Fruit fly (Drosophila melanogaster) whole organism, embryonic: ENCODE data around the gene Scm.

Source experiments
- Bdp1 ChIP-seq: fragments of 200-800 bp; sonication (Bioruptor generic); optimal IDR thresholded peaks from 3 replicates; lab custom pipeline; 2016; ENCODE audit warnings: missing biosample characterization, missing genetic modification characterization
- CG10979 ChIP-seq: fragments of 200-800 bp; sonication (Bioruptor generic); optimal IDR thresholded peaks from 2 replicates; lab custom pipeline; 2018; ENCODE audit warnings: missing biosample characterization, mild to moderate bottlenecking, missing genetic modification characterization, moderate library complexity
- CG11456 ChIP-seq: fragments of 200-800 bp; sonication (Bioruptor generic); IDR thresholded peaks from 3 replicates; pipeline ENCODE4 v1.3.6; 2022; ENCODE audit warnings: missing biosample characterization, missing genetic modification characterization
- CG12219 ChIP-seq: fragments of 200-800 bp; sonication (Bioruptor generic); optimal IDR thresholded peaks from 3 replicates; lab custom pipeline; 2018; ENCODE audit warnings: missing biosample characterization, mild to moderate bottlenecking, missing genetic modification characterization
- CG13287 ChIP-seq: fragments of 200-800 bp; sonication (Bioruptor generic); IDR thresholded peaks from 2 replicates; pipeline ENCODE4 v1.3.6; 2022; ENCODE audit warnings: missing biosample characterization, missing genetic modification characterization; ENCODE audit not compliant: partially characterized antibody
- CG13775 ChIP-seq: fragments of 200-800 bp; sonication (Bioruptor generic); optimal IDR thresholded peaks from 3 replicates; lab custom pipeline; 2017; ENCODE audit warnings: missing biosample characterization, mild to moderate bottlenecking, missing genetic modification characterization
- CG14710 ChIP-seq: fragments of 200-800 bp; sonication (Bioruptor generic); optimal IDR thresholded peaks from 3 replicates; lab custom pipeline; 2019; ENCODE audit warnings: missing biosample characterization, mild to moderate bottlenecking, missing genetic modification characterization, moderate library complexity
- CG1529 ChIP-seq: fragments of 200-800 bp; sonication (Bioruptor generic); optimal IDR thresholded peaks from 3 replicates; lab custom pipeline; 2018; ENCODE audit warnings: missing biosample characterization, missing genetic modification characterization
- CG15696 ChIP-seq: fragments of 200-800 bp; sonication (Bioruptor generic); optimal IDR thresholded peaks from 2 replicates; lab custom pipeline; 2019; ENCODE audit warnings: missing biosample characterization, mild to moderate bottlenecking, missing genetic modification characterization, moderate library complexity
- CG2116 ChIP-seq: fragments of 200-800 bp; sonication (Bioruptor generic); optimal IDR thresholded peaks from 3 replicates; lab custom pipeline; 2018; ENCODE audit warnings: missing biosample characterization, mild to moderate bottlenecking, missing genetic modification characterization
- CG2120 ChIP-seq: fragments of 200-800 bp; sonication (Bioruptor generic); optimal IDR thresholded peaks from 3 replicates; lab custom pipeline; 2016; ENCODE audit warnings: missing biosample characterization, missing genetic modification characterization
- CG34376 ChIP-seq: fragments of 200-800 bp; sonication (Bioruptor generic); optimal IDR thresholded peaks from 2 replicates; lab custom pipeline; 2018; ENCODE audit warnings: missing biosample characterization, mild to moderate bottlenecking, missing genetic modification characterization
- CG3995 ChIP-seq: fragments of 200-800 bp; sonication (Bioruptor generic); optimal IDR thresholded peaks from 3 replicates; lab custom pipeline; 2016; ENCODE audit warnings: missing biosample characterization, missing genetic modification characterization
- CG4328 ChIP-seq: fragments of 200-800 bp; sonication (Bioruptor generic); optimal IDR thresholded peaks from 3 replicates; lab custom pipeline; 2017; ENCODE audit warnings: missing biosample characterization, missing genetic modification reagents, missing genetic modification characterization
- CG4360 ChIP-seq: fragments of 200-800 bp; sonication (Bioruptor generic); IDR thresholded peaks from 2 replicates; pipeline ENCODE4 v1.3.6; 2022; ENCODE audit warnings: missing biosample characterization, missing genetic modification characterization
- CG6765 ChIP-seq: fragments of 200-800 bp; sonication (Bioruptor generic); optimal IDR thresholded peaks from 3 replicates; lab custom pipeline; 2017; ENCODE audit warnings: missing biosample characterization, mild to moderate bottlenecking, missing genetic modification characterization
- CG8290 ChIP-seq, 3 experiments: fragments of 200-800 bp; sonication (Bioruptor generic); optimal IDR thresholded peaks; 2 replicates each; lab custom pipeline; 2016 to 2019; ENCODE audit warnings: missing biosample characterization in 3 of 3, missing genetic modification characterization in 3 of 3, mild to moderate bottlenecking in 2 of 3, moderate library complexity in 1 of 3
- Deaf1 ChIP-seq: fragments of 200-800 bp; optimal IDR thresholded peaks from 3 replicates; lab custom pipeline; 2019; ENCODE audit warnings: missing biosample characterization, mild to moderate bottlenecking, missing genetic modification characterization, moderate library complexity
- Dp ChIP-seq: fragments of 200-800 bp; sonication (Bioruptor generic); optimal IDR thresholded peaks from 2 replicates; lab custom pipeline; 2018; ENCODE audit warnings: missing biosample characterization, mild to moderate bottlenecking, missing genetic modification characterization, moderate library complexity
- E2f2 ChIP-seq: fragments of 200-800 bp; sonication (Bioruptor generic); IDR thresholded peaks from 2 replicates; pipeline ENCODE4 v1.3.6; 2022; ENCODE audit warnings: missing biosample characterization, missing genetic modification characterization
- Ets97D ChIP-seq: fragments of 200-800 bp; sonication (Bioruptor generic); optimal IDR thresholded peaks from 3 replicates; lab custom pipeline; 2016; ENCODE audit warnings: missing biosample characterization, missing genetic modification characterization
- MESR4 ChIP-seq: fragments of 200-800 bp; sonication (Bioruptor generic); optimal IDR thresholded peaks from 2 replicates; lab custom pipeline; 2018; ENCODE audit warnings: missing biosample characterization, mild to moderate bottlenecking, missing genetic modification characterization, moderate library complexity
- MTF-1 ChIP-seq: fragments of 200-800 bp; sonication (Bioruptor generic); optimal IDR thresholded peaks from 2 replicates; lab custom pipeline; 2018; ENCODE audit warnings: missing biosample characterization, mild to moderate bottlenecking, missing genetic modification characterization, borderline replicate concordance
- Myb ChIP-seq: fragments of 200-800 bp; sonication (Bioruptor generic); optimal IDR thresholded peaks from 2 replicates; lab custom pipeline; 2016; ENCODE audit warnings: missing biosample characterization, missing genetic modification characterization
- Nf-YC ChIP-seq: fragments of 200-800 bp; optimal IDR thresholded peaks from 3 replicates; lab custom pipeline; 2019; ENCODE audit warnings: missing biosample characterization, mild to moderate bottlenecking, missing genetic modification characterization, moderate library complexity
- Rx ChIP-seq: fragments of 200-800 bp; sonication (Bioruptor generic); IDR thresholded peaks from 2 replicates; pipeline ENCODE4 v1.3.6; 2022; ENCODE audit warnings: missing biosample characterization, missing genetic modification characterization
- Sry-δ ChIP-seq: fragments of 200-800 bp; sonication (Bioruptor generic); optimal IDR thresholded peaks from 2 replicates; lab custom pipeline; 2016; ENCODE audit warnings: missing biosample characterization, missing genetic modification characterization
- Tbp ChIP-seq: fragments of >200 bp; optimal IDR thresholded peaks from 2 replicates; lab custom pipeline; 2018; ENCODE audit warnings: missing biosample characterization, missing genetic modification characterization
- YL-1 ChIP-seq: fragments of 200-800 bp; sonication (Bioruptor generic); optimal IDR thresholded peaks from 3 replicates; lab custom pipeline; 2017; ENCODE audit warnings: missing biosample characterization, mild to moderate bottlenecking, missing genetic modification characterization
- abd-A ChIP-seq: fragments of 200-800 bp; sonication (Bioruptor generic); optimal IDR thresholded peaks from 3 replicates; lab custom pipeline; 2019; ENCODE audit warnings: missing biosample characterization, mild to moderate bottlenecking, missing genetic modification characterization, moderate library complexity
- amos ChIP-seq: fragments of 200-800 bp; sonication (Bioruptor generic); IDR thresholded peaks from 2 replicates; pipeline ENCODE4 v1.3.6; 2022; ENCODE audit warnings: missing biosample characterization, missing genetic modification characterization; ENCODE audit not compliant: partially characterized antibody
- aop ChIP-seq: fragments of 200-800 bp; sonication (Bioruptor generic); IDR thresholded peaks from 2 replicates; pipeline ENCODE4 v1.3.6; 2022; ENCODE audit warnings: missing biosample characterization, missing genetic modification characterization
- ash1 ChIP-seq: fragments of 200-800 bp; sonication (Bioruptor generic); optimal IDR thresholded peaks from 2 replicates; lab custom pipeline; 2018; ENCODE audit warnings: missing biosample characterization, mild to moderate bottlenecking, missing genetic modification characterization
- bbx ChIP-seq: fragments of 200-800 bp; sonication (Bioruptor generic); IDR thresholded peaks from 2 replicates; pipeline ENCODE4 v1.3.6; 2022; ENCODE audit warnings: missing biosample characterization, missing genetic modification characterization; ENCODE audit not compliant: partially characterized antibody
- gcm2 ChIP-seq: fragments of 200-800 bp; sonication (Bioruptor generic); optimal IDR thresholded peaks from 2 replicates; lab custom pipeline; 2016; ENCODE audit warnings: missing biosample characterization, missing genetic modification characterization
- gfzf ChIP-seq: fragments of 200-800 bp; sonication (Bioruptor generic); optimal IDR thresholded peaks from 2 replicates; lab custom pipeline; 2016; ENCODE audit warnings: missing biosample characterization, mild to moderate bottlenecking, missing genetic modification characterization, moderate library complexity
- lbe ChIP-seq: fragments of 200-800 bp; sonication (Bioruptor generic); optimal IDR thresholded peaks from 2 replicates; lab custom pipeline; 2016; ENCODE audit warnings: missing biosample characterization, mild to moderate bottlenecking, missing genetic modification characterization
- luna ChIP-seq: fragments of 200-800 bp; sonication (Bioruptor generic); optimal IDR thresholded peaks from 2 replicates; lab custom pipeline; 2016; ENCODE audit warnings: missing biosample characterization, missing genetic modification characterization
- mld ChIP-seq: fragments of 200-800 bp; sonication (Bioruptor generic); IDR thresholded peaks from 3 replicates; pipeline ENCODE4 v1.3.6; 2022; ENCODE audit warnings: missing biosample characterization, missing genetic modification characterization; ENCODE audit not compliant: partially characterized antibody
- odd ChIP-seq: fragments of 200-800 bp; sonication (Bioruptor generic); optimal IDR thresholded peaks from 2 replicates; lab custom pipeline; 2017; ENCODE audit warnings: missing biosample characterization, mild to moderate bottlenecking, missing genetic modification characterization
- org-1 ChIP-seq: fragments of 200-800 bp; sonication (Bioruptor generic); optimal IDR thresholded peaks from 2 replicates; lab custom pipeline; 2017; ENCODE audit warnings: missing biosample characterization, missing genetic modification characterization
- p53 ChIP-seq: fragments of 200-800 bp; sonication (Bioruptor generic); optimal IDR thresholded peaks from 2 replicates; lab custom pipeline; 2016; ENCODE audit warnings: missing biosample characterization, missing genetic modification characterization
- phol ChIP-seq: fragments of 200-800 bp; sonication (Bioruptor generic); optimal IDR thresholded peaks from 3 replicates; lab custom pipeline; 2018; ENCODE audit warnings: missing biosample characterization, mild to moderate bottlenecking, missing genetic modification characterization, moderate library complexity
- pzg ChIP-seq: fragments of 200-800 bp; sonication (Bioruptor generic); optimal IDR thresholded peaks from 3 replicates; lab custom pipeline; 2018; ENCODE audit warnings: missing biosample characterization, mild to moderate bottlenecking, missing genetic modification characterization, moderate library complexity
- repo ChIP-seq: fragments of 200-800 bp; sonication (Bioruptor generic); optimal IDR thresholded peaks from 2 replicates; lab custom pipeline; 2016; ENCODE audit warnings: missing biosample characterization, missing genetic modification characterization
- salm ChIP-seq: fragments of 200-800 bp; sonication (Bioruptor generic); optimal IDR thresholded peaks from 2 replicates; lab custom pipeline; 2018; ENCODE audit warnings: missing biosample characterization, mild to moderate bottlenecking, missing genetic modification characterization
- sens ChIP-seq: fragments of 200-800 bp; sonication (Bioruptor generic); peaks from one replicate; lab custom pipeline; 2016; ENCODE audit warnings: missing biosample characterization, missing genetic modification characterization
- sqz ChIP-seq: fragments of 200-800 bp; sonication (Bioruptor generic); optimal IDR thresholded peaks from 3 replicates; lab custom pipeline; 2018; ENCODE audit warnings: missing biosample characterization, mild to moderate bottlenecking, missing genetic modification characterization
- stwl ChIP-seq: fragments of 200-800 bp; sonication (Bioruptor generic); optimal IDR thresholded peaks from 3 replicates; lab custom pipeline; 2018; ENCODE audit warnings: missing biosample characterization, mild to moderate bottlenecking, missing genetic modification characterization, moderate library complexity
- tio ChIP-seq: fragments of 200-800 bp; sonication (Bioruptor generic); optimal IDR thresholded peaks from 2 replicates; lab custom pipeline; 2017; ENCODE audit warnings: missing biosample characterization, missing genetic modification characterization, inconsistent platforms
- ttk ChIP-seq: fragments of 200-800 bp; sonication (Bioruptor generic); IDR thresholded peaks from 2 replicates; pipeline ENCODE4 v2.1.2; 2022; ENCODE audit warnings: missing biosample characterization, missing genetic modification characterization

The Scm gene

DNA sequence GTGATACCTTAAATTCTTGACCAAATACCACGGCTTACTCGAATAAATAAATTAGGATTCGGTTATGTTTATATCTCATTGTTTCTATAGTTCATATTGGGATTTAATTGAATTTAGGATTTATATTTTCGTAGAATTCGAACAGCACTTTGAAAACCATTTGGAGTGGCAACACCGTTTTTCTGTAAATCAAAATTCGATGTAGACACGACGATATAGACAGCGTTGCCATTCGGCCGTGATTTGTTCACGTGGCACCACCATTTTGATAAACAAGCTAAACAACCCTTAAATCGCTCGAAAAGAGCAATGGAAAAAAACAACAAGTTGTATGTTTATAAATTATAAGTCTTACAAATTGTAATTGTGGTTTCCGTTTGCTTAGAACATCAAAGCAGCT lies 8.8 kb downstream of the Scm start (continued):
- TF ChIP-seq CG2116 (GFP tag; lab: Kevin White, UChicago) (peak; percentile 32), MESR4 (peak; percentile 8), CG4360 (no peak), ash1 (GFP tag; lab: Kevin White, UChicago) (no peak), Dp (GFP tag; lab: Kevin White, UChicago) (peak; percentile 61), pzg (GFP tag; lab: Kevin White, UChicago) (peak; percentile 57), sens (peak; percentile 80), CG10979 (no peak), gfzf (GFP tag; lab: Kevin White, UChicago) (peak; percentile 8), phol (tag; lab: Kevin White, UChicago) (peak; percentile 76), CG8290 (GFP tag; optimal IDR thresholded peaks at IDR 0.05; lab: Kevin White, UChicago) (no peak), CG8290 (tag; optimal IDR thresholded peaks at IDR 0.05; lab: Kevin White, UChicago) (peak in 1 of 2 experiments; percentile 13), ttk (GFP tag; lab: Robert Waterston, UW) (no peak), CG4328 (GFP tag; lab: Kevin White, UChicago) (no peak), amos (GFP tag; lab: Robert Waterston, UW) (peak; percentile 67; the same call in 1 of the 2 replicates), sqz (GFP tag; lab: Kevin White, UChicago) (no peak), CG14710 (peak; percentile 59), abd-A (tag; lab: Kevin White, UChicago) (no peak), tio (GFP tag; lab: Kevin White, UChicago) (no peak), Bdp1 (GFP tag; lab: Kevin White, UChicago) (no peak), Rx (GFP tag; lab: Robert Waterston, UW) (no peak), luna (GFP tag; lab: Kevin White, UChicago) (no peak), CG15696 (tag; lab: Kevin White, UChicago) (no peak), CG3995 (GFP tag; lab: Kevin White, UChicago) (peak; percentile 67), MTF-1 (GFP tag; lab: Kevin White, UChicago) (no peak), lbe (GFP tag; lab: Kevin White, UChicago) (peak; percentile 33), mld (GFP tag; lab: Robert Waterston, UW) (no peak), aop (GFP tag; lab: Robert Waterston, UW) (no peak), Ets97D (GFP tag; lab: Kevin White, UChicago) (peak; percentile 29), Nf-YC (tag; lab: Kevin White, UChicago) (peak; percentile 57), p53 (GFP tag; lab: Kevin White, UChicago) (no peak), CG6765 (GFP tag; lab: Kevin White, UChicago) (no peak), CG1529 (GFP tag; lab: Kevin White, UChicago) (no peak), CG12219 (GFP tag; lab: Kevin White, UChicago) (no peak), YL-1 (peak; percentile 80), Sry-δ (GFP tag; lab: Kevin White, UChicago) (peak; percentile 8), gcm2 (GFP tag; lab: Kevin White, UChicago) (no peak), E2f2 (GFP tag; lab: Robert Waterston, UW) (peak; percentile 76), odd (GFP tag; lab: Kevin White, UChicago) (no peak), CG2120 (GFP tag; lab: Kevin White, UChicago) (no peak), CG34376 (GFP tag; lab: Kevin White, UChicago) (peak; percentile 23), bbx (GFP tag; lab: Robert Waterston, UW) (peak; percentile 11; the same call in 1 of the 2 replicates), salm (tag; lab: Kevin White, UChicago) (no peak), CG13287 (peak; percentile 74), repo (GFP tag; lab: Kevin White, UChicago) (no peak), Tbp (GFP tag; lab: Kevin White, UChicago) (peak; percentile 33), org-1 (GFP tag; lab: Kevin White, UChicago) (no peak), Deaf1 (no peak), CG11456 (no peak), CG13775 (GFP tag; lab: Kevin White, UChicago) (no peak), Myb (GFP tag; lab: Kevin White, UChicago) (peak; percentile 48), stwl (tag; lab: Kevin White, UChicago) (peak; percentile 59)
